Worm (Caenorhabditis elegans) whole organism, mixed stage, embryonic: ENCODE measurements around the gene T02G5.14.

Experiments
- bed-3 ChIP-seq: fragments of 200-800 bp; sonication (Bioruptor generic); optimal IDR thresholded peaks from 3 replicates; lab custom pipeline; 2018; ENCODE audit warnings: mild to moderate bottlenecking, missing genetic modification characterization, moderate library complexity, missing compliant biosample characterization
- blmp-1 ChIP-seq: fragments of 150-350 bp; optimal IDR thresholded peaks from 2 replicates; lab custom pipeline; 2014; ENCODE audit warnings: missing biosample characterization, missing genetic modification characterization
- ceh-39 ChIP-seq: fragments of 150-350 bp; optimal IDR thresholded peaks from 2 replicates; lab custom pipeline; 2014; ENCODE audit warnings: missing biosample characterization, missing genetic modification characterization
- ceh-43 ChIP-seq: fragments of 200-800 bp; sonication (Bioruptor generic); optimal IDR thresholded peaks from 2 replicates; lab custom pipeline; 2018; ENCODE audit warnings: mild to moderate bottlenecking, missing genetic modification characterization, moderate library complexity, missing compliant biosample characterization
- ces-1 ChIP-seq: fragments of 150-350 bp; optimal IDR thresholded peaks from 2 replicates; lab custom pipeline; 2014; ENCODE audit warnings: missing biosample characterization, missing genetic modification reagents, missing genetic modification characterization
- drap-1 ChIP-seq: fragments of 200-800 bp; sonication (Bioruptor generic); optimal IDR thresholded peaks from 3 replicates; lab custom pipeline; 2018; ENCODE audit warnings: mild to moderate bottlenecking, missing genetic modification characterization, missing compliant biosample characterization
- elt-1 ChIP-seq: sonication (generic microtip); optimal IDR thresholded peaks from 2 replicates; lab custom pipeline; 2017; ENCODE audit warnings: missing genetic modification characterization, mild to moderate bottlenecking, missing compliant biosample characterization, antibody characterized with exemption, moderate library complexity, borderline replicate concordance; ENCODE audit not compliant: insufficient read depth
- elt-3 ChIP-seq: fragments of 150-350 bp; optimal IDR thresholded peaks from 2 replicates; lab custom pipeline; 2014; ENCODE audit warnings: missing biosample characterization, missing genetic modification characterization
- flh-1 ChIP-seq: fragments of 200-800 bp; sonication (Bioruptor generic); optimal IDR thresholded peaks from 2 replicates; lab custom pipeline; 2018; ENCODE audit warnings: mild to moderate bottlenecking, missing genetic modification characterization, moderate library complexity, missing compliant biosample characterization
- hlh-1 ChIP-seq: fragments of 150-350 bp; optimal IDR thresholded peaks from 2 replicates; lab custom pipeline; 2014; ENCODE audit warnings: missing biosample characterization, missing genetic modification reagents, missing genetic modification characterization
- lin-13 ChIP-seq: fragments of 150-350 bp; optimal IDR thresholded peaks from 2 replicates; lab custom pipeline; 2014; ENCODE audit warnings: missing biosample characterization, missing genetic modification characterization
- lin-32 ChIP-seq: fragments of 200-800 bp; sonication (Bioruptor generic); optimal IDR thresholded peaks from 2 replicates; lab custom pipeline; 2018; ENCODE audit warnings: mild to moderate bottlenecking, missing genetic modification characterization, missing compliant biosample characterization
- lsy-2 ChIP-seq: fragments of 150-350 bp; optimal IDR thresholded peaks from 2 replicates; lab custom pipeline; 2014; ENCODE audit warnings: missing biosample characterization, missing genetic modification characterization
- mab-5 ChIP-seq: fragments of 150-350 bp; optimal IDR thresholded peaks from 2 replicates; lab custom pipeline; 2014; ENCODE audit warnings: missing biosample characterization, missing genetic modification characterization
- mep-1 ChIP-seq: fragments of 150-350 bp; optimal IDR thresholded peaks from 2 replicates; lab custom pipeline; 2017; ENCODE audit warnings: missing biosample characterization, missing genetic modification reagents, missing genetic modification characterization, inconsistent platforms
- mls-2 ChIP-seq: sonication (generic microtip); optimal IDR thresholded peaks from 2 replicates; lab custom pipeline; 2016; ENCODE audit warnings: mild to moderate bottlenecking, missing genetic modification characterization, moderate library complexity, missing compliant biosample characterization
- nhr-12 ChIP-seq: fragments of 150-350 bp; optimal IDR thresholded peaks from 2 replicates; lab custom pipeline; 2014; ENCODE audit warnings: missing biosample characterization, missing genetic modification characterization
- nhr-2 ChIP-seq: fragments of 150-350 bp; optimal IDR thresholded peaks from 2 replicates; lab custom pipeline; 2014; ENCODE audit warnings: missing biosample characterization, missing genetic modification characterization
- nhr-237 ChIP-seq: fragments of 150-350 bp; optimal IDR thresholded peaks from 2 replicates; lab custom pipeline; 2014; ENCODE audit warnings: missing biosample characterization, missing genetic modification characterization
- nhr-28 ChIP-seq: fragments of 150-350 bp; optimal IDR thresholded peaks from 2 replicates; lab custom pipeline; 2014; ENCODE audit warnings: missing biosample characterization, missing genetic modification characterization
- nhr-76 ChIP-seq: sonication (generic microtip); optimal IDR thresholded peaks from 2 replicates; lab custom pipeline; 2017; ENCODE audit warnings: missing biosample characterization, missing genetic modification characterization
- pha-4 ChIP-seq: fragments of 150-350 bp; optimal IDR thresholded peaks from 2 replicates; lab custom pipeline; 2018; ENCODE audit warnings: missing biosample characterization, missing genetic modification reagents, missing genetic modification characterization
- sem-2 ChIP-seq: fragments of 200-800 bp; sonication (Bioruptor generic); optimal IDR thresholded peaks from 2 replicates; lab custom pipeline; 2018; ENCODE audit warnings: mild to moderate bottlenecking, missing genetic modification characterization, missing compliant biosample characterization
- snpc-4 ChIP-seq: fragments of 150-350 bp; optimal IDR thresholded peaks from 2 replicates; lab custom pipeline; 2014; ENCODE audit warnings: missing biosample characterization, missing genetic modification characterization
- sptf-1 ChIP-seq: sonication (generic microtip); optimal IDR thresholded peaks from 2 replicates; lab custom pipeline; 2017; ENCODE audit warnings: mild to moderate bottlenecking, missing genetic modification characterization, moderate library complexity, missing compliant biosample characterization
- tbx-8 ChIP-seq: fragments of 200-800 bp; sonication (Bioruptor generic); optimal IDR thresholded peaks from 2 replicates; lab custom pipeline; 2018; ENCODE audit warnings: mild to moderate bottlenecking, missing genetic modification characterization, moderate library complexity, missing compliant biosample characterization
- unc-39 ChIP-seq: fragments of 150-350 bp; optimal IDR thresholded peaks from 2 replicates; lab custom pipeline; 2014; ENCODE audit warnings: missing biosample characterization, missing genetic modification characterization
- unc-62 ChIP-seq: fragments of 150-350 bp; optimal IDR thresholded peaks from 2 replicates; lab custom pipeline; 2014; ENCODE audit warnings: missing biosample characterization, missing genetic modification reagents, missing genetic modification characterization
- zip-8 ChIP-seq: fragments of 150-350 bp; optimal IDR thresholded peaks from 2 replicates; lab custom pipeline; 2014; ENCODE audit warnings: missing biosample characterization, missing genetic modification characterization
- ztf-11 ChIP-seq: fragments of 150-350 bp; optimal IDR thresholded peaks from 2 replicates; lab custom pipeline; 2014; ENCODE audit warnings: missing biosample characterization, missing genetic modification characterization

T02G5.14 gene

DNA sequence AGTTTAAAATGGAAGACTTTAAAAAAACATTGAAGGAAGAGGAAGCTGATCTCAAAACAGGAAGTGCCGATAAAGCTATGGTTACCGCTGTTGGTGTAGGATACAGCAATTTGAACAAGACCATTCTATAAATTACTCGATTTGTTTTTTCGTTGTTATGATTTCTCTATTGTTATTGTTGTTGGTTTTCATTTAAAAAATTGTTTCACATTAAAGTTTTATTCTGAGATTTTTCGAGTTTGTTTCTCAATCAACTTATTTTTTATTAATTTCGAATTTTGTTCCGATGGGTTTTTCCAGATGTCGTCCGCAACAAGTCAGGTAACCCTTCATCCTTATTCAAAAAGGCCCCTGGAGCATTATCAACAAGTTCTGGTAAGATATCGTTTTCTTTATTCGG, 32.3 kb upstream of the T02G5.14 start, which contains the start of gene ZK1127.12:
ZK1127.12 (plus strand) TSS at position 301 of the 400 bp plus-strand sequence.
- no peak for TF ChIP-seq ceh-43
- TF ChIP-seq drap-1 = no peak
- no peak for TF ChIP-seq ztf-11 (tag; lab: Kevin White, UChicago)
- no peak for TF ChIP-seq zip-8 (tag; lab: Kevin White, UChicago)
- no peak for TF ChIP-seq nhr-237 (tag; lab: Kevin White, UChicago)

DNA sequence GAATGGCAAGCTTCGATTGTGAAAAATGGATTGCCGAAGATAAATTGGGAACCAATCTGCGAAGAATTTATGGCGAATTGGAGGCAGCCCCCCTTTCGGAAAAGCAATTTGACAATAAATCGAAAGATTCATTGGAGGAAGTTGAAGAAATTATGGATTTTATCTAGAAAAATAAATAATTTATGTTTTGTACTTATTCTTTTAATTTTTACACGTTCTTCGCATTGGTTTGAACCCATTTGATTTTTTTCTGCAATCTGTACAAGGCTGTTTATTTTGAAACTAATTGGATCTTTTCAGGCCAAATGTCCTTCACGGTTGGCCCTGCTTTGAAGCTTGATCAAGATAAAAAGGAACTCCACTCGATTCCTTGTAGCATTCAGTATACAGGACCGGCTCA, 31.1 kb upstream of the T02G5.14 start, which contains the start of gene ZK1127.13:
ZK1127.13 (plus strand) TSS at position 301 of the 400 bp plus-strand sequence.
- no peak for TF ChIP-seq ztf-11 (tag; lab: Kevin White, UChicago)
- TF ChIP-seq elt-3 (tag; lab: Kevin White, UChicago) = no peak
- TF ChIP-seq nhr-76 (tag; lab: Kevin White, UChicago) = no peak
- no peak for TF ChIP-seq mab-5 (tag; lab: Kevin White, UChicago)
- no peak for TF ChIP-seq ceh-43
- no peak for TF ChIP-seq elt-1 (tag; lab: Kevin White, UChicago)
- no peak for TF ChIP-seq drap-1
- TF ChIP-seq blmp-1 (tag; lab: Kevin White, UChicago) = no peak
- TF ChIP-seq sem-2 = no peak
- no peak for TF ChIP-seq mls-2 (tag; lab: Kevin White, UChicago)

DNA sequence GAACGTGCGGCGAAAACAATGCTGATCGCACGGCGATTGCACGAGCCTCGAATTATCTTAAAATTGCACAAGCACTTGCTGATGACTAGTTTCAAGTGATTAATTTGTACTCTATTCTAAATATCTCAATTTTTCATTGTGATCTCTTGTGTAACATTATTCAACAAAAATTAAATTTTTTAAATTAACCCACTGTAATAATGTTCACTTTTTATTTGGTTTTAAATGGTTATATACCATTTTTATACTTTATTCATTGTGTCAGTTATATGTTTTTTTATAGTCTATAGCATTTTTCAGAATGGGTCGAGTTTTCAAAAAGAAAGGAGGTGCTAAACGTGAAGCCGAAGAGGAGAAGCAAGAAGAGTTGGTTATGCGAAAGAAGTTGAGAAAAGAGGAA, 30.5 kb upstream of the T02G5.14 start, which contains the start of gene ZK1127.4:
ZK1127.4 (plus strand) TSS at position 301 of the 400 bp plus-strand sequence.
- TF ChIP-seq tbx-8 (GFP tag; lab: Kevin White, UChicago) (no peak), mab-5 (tag; lab: Kevin White, UChicago) (no peak), lin-32 (no peak), lin-13 (tag; lab: Kevin White, UChicago) (no peak), ces-1 (GFP tag; lab: Kevin White, UChicago) (no peak), unc-39 (tag; lab: Kevin White, UChicago) (no peak)

DNA sequence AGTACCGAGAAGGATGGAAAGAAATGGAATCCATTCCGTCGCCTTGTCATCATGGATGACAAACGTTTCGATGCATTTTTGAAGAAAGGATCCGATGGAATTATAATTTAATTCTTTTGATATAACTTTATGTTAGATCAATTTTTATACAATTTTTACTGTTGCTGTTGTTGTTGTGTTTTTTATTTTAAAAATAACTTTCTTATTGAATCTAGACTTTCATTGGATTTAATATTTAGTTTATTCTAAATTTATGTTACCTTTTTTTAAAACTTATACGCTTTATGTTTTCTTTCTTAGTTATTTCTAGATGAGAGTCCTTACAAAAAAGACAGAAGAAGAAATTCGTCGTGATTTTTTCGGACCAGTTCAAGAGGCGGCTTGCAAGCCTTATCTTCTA, 29.1 kb upstream of the T02G5.14 start, which contains the start of gene ZK1127.3:
ZK1127.3 (plus strand) TSS at position 301 of the 400 bp plus-strand sequence.
- no peak for TF ChIP-seq blmp-1 (tag; lab: Kevin White, UChicago)
- TF ChIP-seq hlh-1 (tag; lab: Kevin White, UChicago) = no peak
- no peak for TF ChIP-seq mab-5 (tag; lab: Kevin White, UChicago)
- no peak for TF ChIP-seq nhr-12
- no peak for TF ChIP-seq unc-39 (tag; lab: Kevin White, UChicago)
- no peak for TF ChIP-seq zip-8 (tag; lab: Kevin White, UChicago)
- no peak for TF ChIP-seq nhr-76 (tag; lab: Kevin White, UChicago)
- no peak for TF ChIP-seq pha-4 (tag; lab: Kevin White, UChicago)
- TF ChIP-seq mep-1 = no peak

DNA sequence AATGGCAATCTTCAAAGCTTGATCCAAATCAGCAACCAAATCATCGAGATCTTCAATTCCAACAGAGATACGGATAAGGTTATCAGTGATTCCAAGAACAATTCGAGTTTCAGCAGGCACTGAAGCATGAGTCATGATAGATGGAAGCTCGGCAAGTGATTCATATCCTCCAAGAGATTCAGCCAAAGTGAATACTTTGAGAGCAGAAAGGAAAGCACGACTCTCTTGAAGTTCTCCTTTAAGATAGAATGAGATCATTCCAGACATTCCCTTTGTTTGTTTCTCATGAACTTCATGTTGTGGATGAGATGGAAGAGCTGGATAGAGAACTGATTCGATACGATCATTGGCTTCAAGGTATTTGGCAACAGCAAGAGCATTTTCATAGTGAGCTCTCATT, 27.8 kb upstream of the T02G5.14 start:
- TF ChIP-seq ces-1 (GFP tag; lab: Kevin White, UChicago) (no peak), nhr-76 (tag; lab: Kevin White, UChicago) (no peak), nhr-12 (no peak), drap-1 (no peak), elt-3 (tag; lab: Kevin White, UChicago) (no peak), ceh-43 (no peak), snpc-4 (no peak), mep-1 (no peak), lsy-2 (tag; lab: Kevin White, UChicago) (no peak), ceh-39 (tag; lab: Kevin White, UChicago) (no peak), nhr-237 (tag; lab: Kevin White, UChicago) (no peak), sptf-1 (no peak), flh-1 (GFP tag; lab: Kevin White, UChicago) (no peak)

DNA sequence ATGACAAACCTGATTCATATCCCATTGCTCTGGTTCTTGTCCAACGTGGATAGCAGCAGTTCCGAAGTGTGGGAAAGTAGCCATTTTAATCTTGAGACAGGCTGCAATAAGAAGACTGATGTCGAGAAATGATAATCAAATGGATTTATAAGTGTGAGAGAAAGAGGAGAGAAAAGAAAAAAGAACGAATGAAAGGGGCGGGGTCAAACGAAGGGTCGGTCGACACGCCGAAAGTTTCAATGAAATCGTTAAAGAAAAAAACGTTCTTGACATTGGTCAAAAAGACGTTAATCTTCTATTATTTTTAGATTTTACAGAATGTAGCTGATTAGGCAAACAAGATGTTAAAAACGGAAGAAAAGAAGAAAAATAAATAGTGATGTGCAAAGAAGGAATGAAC, 26.3 kb upstream of the T02G5.14 start, which contains the start of gene cth-2:
cth-2 (minus strand) TSS at position 101 of the 400 bp plus-strand sequence.
- TF ChIP-seq elt-1 (tag; lab: Kevin White, UChicago) = no peak
- TF ChIP-seq unc-62 (GFP tag; lab: Kevin White, UChicago) = no peak
- TF ChIP-seq lin-13 (tag; lab: Kevin White, UChicago) = no peak
- no peak for TF ChIP-seq hlh-1 (tag; lab: Kevin White, UChicago)
- TF ChIP-seq tbx-8 (GFP tag; lab: Kevin White, UChicago) = no peak
- no peak for TF ChIP-seq bed-3 (GFP tag; lab: Kevin White, UChicago)
- no peak for TF ChIP-seq nhr-237 (tag; lab: Kevin White, UChicago)
- no peak for TF ChIP-seq nhr-28
- no peak for TF ChIP-seq lin-32
- TF ChIP-seq blmp-1 (tag; lab: Kevin White, UChicago) = no peak
- TF ChIP-seq nhr-2 (tag; lab: Kevin White, UChicago) = no peak
- TF ChIP-seq sptf-1 = no peak
- no peak for TF ChIP-seq drap-1
- no peak for TF ChIP-seq nhr-12
